In genomic region chrIII:12978473-12979174, ce11 we compare ENCODE assay signal across 4 worm cellular contexts.
TF ChIP-seq lines count a peak whose summit lies in the region.

Gene ubq-2 (minus strand): TSS chrIII:12978523.
Gene frg-1 (plus strand): TSS chrIII:12979162.

TF ChIP-seq in whole organism, L2 larva, 48 proteins besides CTCF, POLR2A, EP300 and RAD21 (continues in another document):
- TF ChIP-seq nhr-25 (tag; optimal IDR thresholded peaks at IDR 0.05; lab: Kevin White, UChicago) (peak; percentile 83), nhr-77 (tag; optimal IDR thresholded peaks at IDR 0.05; lab: Kevin White, UChicago) (no peak), lin-11 (tag; optimal IDR thresholded peaks at IDR 0.05; lab: Kevin White, UChicago) (peak; percentile 91), ztf-4 (tag; optimal IDR thresholded peaks at IDR 0.05; lab: Kevin White, UChicago) (peak; percentile 59), snpc-4 (tag; optimal IDR thresholded peaks at IDR 0.05; lab: Kevin White, UChicago) (peak; percentile 47), nhr-6 (tag; optimal IDR thresholded peaks at IDR 0.05; lab: Kevin White, UChicago) (peak; percentile 48), zag-1 (tag; optimal IDR thresholded peaks at IDR 0.05; lab: Kevin White, UChicago) (peak; percentile 76), mab-5 (tag; optimal IDR thresholded peaks at IDR 0.05; lab: Kevin White, UChicago) (peak; percentile 78), fos-1 (tag; optimal IDR thresholded peaks at IDR 0.05; lab: Kevin White, UChicago) (peak; percentile 66), unc-55 (GFP tag; optimal IDR thresholded peaks at IDR 0.05; lab: Kevin White, UChicago) (peak; percentile 91), ceh-82 (tag; optimal IDR thresholded peaks at IDR 0.05; lab: Kevin White, UChicago) (no peak), crh-2 (tag; optimal IDR thresholded peaks at IDR 0.05; lab: Kevin White, UChicago) (peak; percentile 87), alr-1 (tag; optimal IDR thresholded peaks at IDR 0.05; lab: Kevin White, UChicago) (no peak), gmeb-1 (tag; optimal IDR thresholded peaks at IDR 0.05; lab: Kevin White, UChicago) (peak; percentile 86), R02D3.7 (tag; optimal IDR thresholded peaks at IDR 0.05; lab: Kevin White, UChicago) (peak; percentile 100), lin-39 (tag; optimal IDR thresholded peaks at IDR 0.05; lab: Kevin White, UChicago) (no peak), egl-27 (tag; optimal IDR thresholded peaks at IDR 0.05; lab: Kevin White, UChicago) (peak; percentile 61), mbf-1 (tag; optimal IDR thresholded peaks at IDR 0.05; lab: Kevin White, UChicago) (no peak), ceh-16 (tag; optimal IDR thresholded peaks at IDR 0.05; lab: Kevin White, UChicago) (peak; percentile 75), nhr-237 (tag; optimal IDR thresholded peaks at IDR 0.05; lab: Kevin White, UChicago) (peak; percentile 35), sma-3 (GFP tag; optimal IDR thresholded peaks at IDR 0.05; lab: Kevin White, UChicago) (peak; percentile 80), C34F6.9 (tag; optimal IDR thresholded peaks at IDR 0.05; lab: Kevin White, UChicago) (peak; percentile 79)

TF ChIP-seq in whole organism, L4 larva, 104 proteins besides CTCF, POLR2A, EP300 and RAD21 (continues in another document):
- TF ChIP-seq vab-7 (GFP tag; IDR thresholded peaks at IDR 0.05; lab: Robert Waterston, UW), result no peak
- TF ChIP-seq F44E2.7 (GFP tag; IDR thresholded peaks at IDR 0.05; lab: Robert Waterston, UW), result no peak
- no peak for TF ChIP-seq lir-3 (tag; optimal IDR thresholded peaks at IDR 0.05; lab: Kevin White, UChicago)
- no peak for TF ChIP-seq gei-8 (GFP tag; optimal IDR thresholded peaks at IDR 0.05; lab: Kevin White, UChicago)
- no peak for TF ChIP-seq zag-1 (tag; optimal IDR thresholded peaks at IDR 0.05; lab: Kevin White, UChicago)
- no peak for TF ChIP-seq daf-16 (GFP tag; optimal IDR thresholded peaks at IDR 0.05; lab: Kevin White, UChicago)
- no peak for TF ChIP-seq daf-16 (tag; optimal IDR thresholded peaks at IDR 0.05; lab: Kevin White, UChicago)
- peak; percentile 83 for TF ChIP-seq hmg-1.1 (GFP tag; IDR thresholded peaks at IDR 0.05; lab: Robert Waterston, UW)
- TF ChIP-seq dmd-6 (GFP tag; IDR thresholded peaks at IDR 0.05; lab: Robert Waterston, UW), result peak; percentile 67
- TF ChIP-seq egl-27 (tag; optimal IDR thresholded peaks at IDR 0.05; lab: Kevin White, UChicago), result no peak
- TF ChIP-seq mes-2 (tag; optimal IDR thresholded peaks at IDR 0.05; lab: Kevin White, UChicago; ENCODE audit: poor library complexity, severe bottlenecking), result peak; percentile 93
- TF ChIP-seq nhr-28 (tag; optimal IDR thresholded peaks at IDR 0.05; lab: Kevin White, UChicago), result peak; percentile 57
- peak; percentile 2 for TF ChIP-seq F10B5.3 (tag; optimal IDR thresholded peaks at IDR 0.05; lab: Kevin White, UChicago)
- TF ChIP-seq Y5F2A.4 (GFP tag; optimal IDR thresholded peaks at IDR 0.05; lab: Kevin White, UChicago), result no peak
- TF ChIP-seq attf-4 (tag; optimal IDR thresholded peaks at IDR 0.05; lab: Kevin White, UChicago), result no peak
- TF ChIP-seq nhr-102 (tag; optimal IDR thresholded peaks at IDR 0.05; lab: Kevin White, UChicago), result peak; percentile 77
- no peak for TF ChIP-seq D1046.2 (GFP tag; IDR thresholded peaks at IDR 0.05; lab: Robert Waterston, UW)
- no peak for TF ChIP-seq madf-5 (GFP tag; IDR thresholded peaks at IDR 0.05; lab: Robert Waterston, UW)
- peak; percentile 51; the same call in 1 of the 2 replicates for TF ChIP-seq egl-43 (GFP tag; IDR thresholded peaks at IDR 0.05; lab: Robert Waterston, UW)
- TF ChIP-seq arid-1 (GFP tag; conservative IDR thresholded peaks at IDR 0.05; lab: Robert Waterston, UW), result peak; percentile 80
- TF ChIP-seq Y48G9A.11 (GFP tag; IDR thresholded peaks at IDR 0.05; lab: Robert Waterston, UW), result no peak
- no peak for TF ChIP-seq ceh-62 (tag; optimal IDR thresholded peaks at IDR 0.05; lab: Kevin White, UChicago)
- no peak for TF ChIP-seq nhr-76 (tag; optimal IDR thresholded peaks at IDR 0.05; lab: Kevin White, UChicago)
- TF ChIP-seq hif-1 (tag; optimal IDR thresholded peaks at IDR 0.05; lab: Kevin White, UChicago), result peak in 1 of 2 experiments; percentile 64
- no peak for TF ChIP-seq ceh-28 (tag; optimal IDR thresholded peaks at IDR 0.05; lab: Kevin White, UChicago)

TF ChIP-seq in whole organism, late embryonic, 69 proteins besides CTCF, POLR2A, EP300 and RAD21 (continues in another document):
- TF ChIP-seq tbx-7 (tag; optimal IDR thresholded peaks at IDR 0.05; lab: Kevin White, UChicago) (no peak), npax-4 (tag; optimal IDR thresholded peaks at IDR 0.05; lab: Kevin White, UChicago) (no peak), pat-9 (tag; optimal IDR thresholded peaks at IDR 0.05; lab: Kevin White, UChicago) (no peak), ceh-34 (tag; optimal IDR thresholded peaks at IDR 0.05; lab: Kevin White, UChicago) (peak; percentile 0), ahr-1 (tag; optimal IDR thresholded peaks at IDR 0.05; lab: Kevin White, UChicago) (no peak), pha-4 (tag; optimal IDR thresholded peaks at IDR 0.05; lab: Kevin White, UChicago) (no peak), elt-2 (tag; optimal IDR thresholded peaks at IDR 0.05; lab: Kevin White, UChicago) (peak; percentile 17), ceh-14 (tag; optimal IDR thresholded peaks at IDR 0.05; lab: Kevin White, UChicago) (no peak), unc-55 (GFP tag; optimal IDR thresholded peaks at IDR 0.05; lab: Kevin White, UChicago) (no peak), hlh-15 (tag; optimal IDR thresholded peaks at IDR 0.05; lab: Kevin White, UChicago) (no peak), pax-1 (tag; optimal IDR thresholded peaks at IDR 0.05; lab: Kevin White, UChicago) (no peak), lin-11 (tag; optimal IDR thresholded peaks at IDR 0.05; lab: Kevin White, UChicago) (no peak), odd-2 (tag; optimal IDR thresholded peaks at IDR 0.05; lab: Kevin White, UChicago) (no peak), dve-1 (tag; optimal IDR thresholded peaks at IDR 0.05; lab: Kevin White, UChicago) (peak; percentile 2), madf-2 (tag; optimal IDR thresholded peaks at IDR 0.05; lab: Kevin White, UChicago) (no peak), rnt-1 (tag; optimal IDR thresholded peaks at IDR 0.05; lab: Kevin White, UChicago) (no peak), elt-4 (tag; optimal IDR thresholded peaks at IDR 0.05; lab: Kevin White, UChicago) (no peak), ceh-9 (tag; optimal IDR thresholded peaks at IDR 0.05; lab: Kevin White, UChicago) (no peak), ceh-22 (tag; optimal IDR thresholded peaks at IDR 0.05; lab: Kevin White, UChicago) (no peak), sox-4 (tag; optimal IDR thresholded peaks at IDR 0.05; lab: Kevin White, UChicago) (no peak), ceh-6 (GFP tag; optimal IDR thresholded peaks at IDR 0.05; lab: Kevin White, UChicago) (no peak), dmd-4 (tag; optimal IDR thresholded peaks at IDR 0.05; lab: Kevin White, UChicago; ENCODE audit: borderline replicate concordance) (no peak), fkh-10 (GFP tag; optimal IDR thresholded peaks at IDR 0.05; lab: Kevin White, UChicago) (no peak), pros-1 (tag; optimal IDR thresholded peaks at IDR 0.05; lab: Kevin White, UChicago) (no peak), ceh-19 (GFP tag; optimal IDR thresholded peaks at IDR 0.05; lab: Kevin White, UChicago) (no peak), mec-3 (tag; optimal IDR thresholded peaks at IDR 0.05; lab: Kevin White, UChicago; ENCODE audit: borderline replicate concordance) (no peak), ceh-24 (tag; optimal IDR thresholded peaks at IDR 0.05; lab: Kevin White, UChicago) (no peak)

TF ChIP-seq in whole organism, mixed stage, embryonic, 35 proteins besides CTCF, POLR2A, EP300 and RAD21 (continues in another document):
- TF ChIP-seq drap-1 (GFP tag; optimal IDR thresholded peaks at IDR 0.05; lab: Kevin White, UChicago), result no peak
- no peak for TF ChIP-seq ceh-39 (tag; optimal IDR thresholded peaks at IDR 0.05; lab: Kevin White, UChicago)
- TF ChIP-seq lin-13 (tag; optimal IDR thresholded peaks at IDR 0.05; lab: Kevin White, UChicago), result peak; percentile 76
- TF ChIP-seq blmp-1 (tag; optimal IDR thresholded peaks at IDR 0.05; lab: Kevin White, UChicago), result no peak
- no peak for TF ChIP-seq M03D4.4 (tag; optimal IDR thresholded peaks at IDR 0.05; lab: Kevin White, UChicago)
- no peak for TF ChIP-seq bed-3 (GFP tag; optimal IDR thresholded peaks at IDR 0.05; lab: Kevin White, UChicago)
- no peak for TF ChIP-seq unc-39 (tag; optimal IDR thresholded peaks at IDR 0.05; lab: Kevin White, UChicago)
- no peak for TF ChIP-seq elt-1 (tag; optimal IDR thresholded peaks at IDR 0.05; lab: Kevin White, UChicago; ENCODE audit: borderline replicate concordance, insufficient read depth)
- TF ChIP-seq sem-2 (GFP tag; optimal IDR thresholded peaks at IDR 0.05; lab: Kevin White, UChicago), result no peak
- no peak for TF ChIP-seq nhr-12 (tag; optimal IDR thresholded peaks at IDR 0.05; lab: Kevin White, UChicago)
- no peak for TF ChIP-seq cnd-1 (tag; optimal IDR thresholded peaks at IDR 0.05; lab: Kevin White, UChicago)
- no peak for TF ChIP-seq nhr-2 (tag; optimal IDR thresholded peaks at IDR 0.05; lab: Kevin White, UChicago)
- TF ChIP-seq mab-5 (tag; optimal IDR thresholded peaks at IDR 0.05; lab: Kevin White, UChicago), result no peak
- peak; percentile 10 for TF ChIP-seq mls-2 (tag; optimal IDR thresholded peaks at IDR 0.05; lab: Kevin White, UChicago)
- no peak for TF ChIP-seq nhr-76 (tag; optimal IDR thresholded peaks at IDR 0.05; lab: Kevin White, UChicago)
- TF ChIP-seq snpc-4 (tag; optimal IDR thresholded peaks at IDR 0.05; lab: Kevin White, UChicago), result no peak
- no peak for TF ChIP-seq tbx-8 (GFP tag; optimal IDR thresholded peaks at IDR 0.05; lab: Kevin White, UChicago)
- TF ChIP-seq sptf-1 (tag; optimal IDR thresholded peaks at IDR 0.05; lab: Kevin White, UChicago), result no peak
- TF ChIP-seq unc-62 (GFP tag; optimal IDR thresholded peaks at IDR 0.05; lab: Kevin White, UChicago), result no peak
- TF ChIP-seq nhr-237 (tag; optimal IDR thresholded peaks at IDR 0.05; lab: Kevin White, UChicago), result peak; percentile 71
- TF ChIP-seq ham-2 (GFP tag; optimal IDR thresholded peaks at IDR 0.05; lab: Kevin White, UChicago), result no peak
- TF ChIP-seq ceh-43 (GFP tag; optimal IDR thresholded peaks at IDR 0.05; lab: Kevin White, UChicago), result no peak
- TF ChIP-seq ztf-11 (tag; optimal IDR thresholded peaks at IDR 0.05; lab: Kevin White, UChicago), result no peak
- peak; percentile 19 for TF ChIP-seq mep-1 (tag; optimal IDR thresholded peaks at IDR 0.05; lab: Kevin White, UChicago)
- TF ChIP-seq lin-32 (GFP tag; optimal IDR thresholded peaks at IDR 0.05; lab: Kevin White, UChicago), result no peak
- peak; percentile 10 for TF ChIP-seq ces-1 (GFP tag; optimal IDR thresholded peaks at IDR 0.05; lab: Kevin White, UChicago)
- TF ChIP-seq elt-3 (tag; optimal IDR thresholded peaks at IDR 0.05; lab: Kevin White, UChicago), result no peak
- TF ChIP-seq pha-4 (tag; optimal IDR thresholded peaks at IDR 0.05; lab: Kevin White, UChicago), result peak; percentile 60
- no peak for TF ChIP-seq zip-8 (tag; optimal IDR thresholded peaks at IDR 0.05; lab: Kevin White, UChicago)
- TF ChIP-seq flh-1 (GFP tag; optimal IDR thresholded peaks at IDR 0.05; lab: Kevin White, UChicago), result no peak
- TF ChIP-seq lsy-2 (tag; optimal IDR thresholded peaks at IDR 0.05; lab: Kevin White, UChicago), result peak; percentile 98
